Worm (Caenorhabditis elegans): ENCODE data around the gene F36H5.9.

- TF ChIP-seq unc-62 (GFP tag; optimal IDR thresholded peaks at IDR 0.05) (no peak), nhr-11 (tag; optimal IDR thresholded peaks at IDR 0.05) (no peak), lin-13 (GFP tag; optimal IDR thresholded peaks at IDR 0.05) (no peak), ztf-11 (tag; optimal IDR thresholded peaks at IDR 0.05) (no peak), nhr-21 (tag; optimal IDR thresholded peaks at IDR 0.05) (no peak), nhr-10 (tag; optimal IDR thresholded peaks at IDR 0.05) (no peak), ama-1 (optimal IDR thresholded peaks at IDR 0.05) (no peak), zag-1 (tag; optimal IDR thresholded peaks at IDR 0.05) (no peak), lsy-2 (tag; optimal IDR thresholded peaks at IDR 0.05) (no peak), snpc-4 (tag; optimal IDR thresholded peaks at IDR 0.05) (no peak)
Measured at ce11 chrII:1719153-1719552, 33.7 kb downstream of the F36H5.9 start, which contains the start of gene fbxb-48.

Measured in whole organism, L2 larva.